Worm (Caenorhabditis elegans): ENCODE measurements around the gene lst-5.

DNA sequence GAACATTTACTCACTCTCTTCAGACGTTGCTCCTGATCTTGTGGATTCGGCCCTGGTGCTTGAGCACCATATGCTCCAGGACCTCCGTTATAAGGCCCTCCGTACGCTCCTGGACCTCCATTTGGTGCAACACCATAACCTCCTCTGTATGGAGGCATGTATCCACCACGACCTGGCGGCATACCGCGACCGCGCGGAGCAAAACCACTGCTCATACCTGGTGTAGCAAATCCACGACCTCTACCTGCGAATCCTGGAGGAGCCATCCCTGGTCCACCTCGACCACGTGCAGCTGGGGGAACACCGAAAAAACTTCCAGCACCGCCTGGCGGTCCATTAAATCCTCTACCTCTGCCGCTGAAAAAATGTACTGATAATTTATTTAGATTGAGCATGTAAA, 26.8 kb downstream of the lst-5 start:
- TF ChIP-seq ztf-6 (GFP tag; IDR thresholded peaks at IDR 0.05) = no peak
- no peak for TF ChIP-seq snpc-4 (GFP tag; optimal IDR thresholded peaks at IDR 0.05)
- no peak for TF ChIP-seq snpc-4 (tag; optimal IDR thresholded peaks at IDR 0.05)
- TF ChIP-seq ama-1 (optimal IDR thresholded peaks at IDR 0.05) = no peak
- TF ChIP-seq ama-1 (GFP tag; optimal IDR thresholded peaks at IDR 0.05) = no peak
- no peak for TF ChIP-seq ceh-91 (GFP tag; IDR thresholded peaks at IDR 0.05)

Measured in whole organism, young adult.